Worm (Caenorhabditis elegans) whole organism, early embryonic: ENCODE measurements around the gene F01G10.10.

Experiments used
- B0310.2 ChIP-seq: sonication (generic microtip); optimal IDR thresholded peaks from 2 replicates; lab custom pipeline; 2016; ENCODE audit warnings: mild to moderate bottlenecking, missing genetic modification characterization, missing compliant biosample characterization
- F13C5.2 ChIP-seq: sonication (generic microtip); optimal IDR thresholded peaks from 2 replicates; lab custom pipeline; 2017; ENCODE audit warnings: mild to moderate bottlenecking, missing genetic modification characterization, inconsistent platforms, missing compliant biosample characterization
- aly-1 ChIP-seq: sonication (generic microtip); optimal IDR thresholded peaks from 2 replicates; lab custom pipeline; 2016; ENCODE audit warnings: missing genetic modification characterization, missing compliant biosample characterization
- ama-1 ChIP-seq: fragments of 150-350 bp; optimal IDR thresholded peaks from 2 replicates; lab custom pipeline; 2014
- ceh-13 ChIP-seq: fragments of 200-800 bp; sonication (Bioruptor generic); optimal IDR thresholded peaks from 2 replicates; lab custom pipeline; 2018; ENCODE audit warnings: mild to moderate bottlenecking, missing genetic modification characterization, missing compliant biosample characterization
- ceh-36 ChIP-seq: sonication (generic microtip); optimal IDR thresholded peaks from 2 replicates; lab custom pipeline; 2016; ENCODE audit warnings: missing genetic modification characterization, inconsistent platforms, missing compliant biosample characterization
- ets-7 ChIP-seq: sonication (generic microtip); optimal IDR thresholded peaks from 2 replicates; lab custom pipeline; 2016; ENCODE audit warnings: missing genotype, missing genetic modification characterization, missing compliant biosample characterization
- flt-1 ChIP-seq: fragments of 200-800 bp; sonication (Bioruptor generic); IDR thresholded peaks from 2 replicates; pipeline ENCODE4 v1.3.6; 2022; ENCODE audit warnings: missing genetic modification characterization, missing compliant biosample characterization
- hmbx-1 ChIP-seq: sonication (generic microtip); optimal IDR thresholded peaks from 2 replicates; lab custom pipeline; 2016; ENCODE audit warnings: mild to moderate bottlenecking, missing genetic modification characterization, missing compliant biosample characterization
- hmg-4 ChIP-seq: fragments of 200-800 bp; sonication (Bioruptor generic); optimal IDR thresholded peaks from 2 replicates; lab custom pipeline; 2018; ENCODE audit warnings: mild to moderate bottlenecking, missing genetic modification characterization, missing compliant biosample characterization
- hnd-1 ChIP-seq: sonication (generic microtip); optimal IDR thresholded peaks from 2 replicates; lab custom pipeline; 2016; ENCODE audit warnings: missing genetic modification characterization, missing compliant biosample characterization
- pes-1 ChIP-seq: fragments of 200-800 bp; sonication (Bioruptor generic); IDR thresholded peaks from 2 replicates; pipeline ENCODE4 v1.3.6; 2022; ENCODE audit warnings: missing genetic modification reagents, missing genetic modification characterization, missing compliant biosample characterization
- scrt-1 ChIP-seq: fragments of 200-800 bp; sonication (Bioruptor generic); IDR thresholded peaks from 2 replicates; pipeline ENCODE4 v1.3.6; 2022; ENCODE audit warnings: missing genetic modification characterization, missing compliant biosample characterization
- sea-1 ChIP-seq: fragments of 200-800 bp; sonication (Bioruptor generic); conservative IDR thresholded peaks from 2 replicates; pipeline ENCODE4 v1.3.6; 2022; ENCODE audit warnings: missing genetic modification characterization, missing compliant biosample characterization
- tbx-11 ChIP-seq: fragments of 200-800 bp; sonication (Bioruptor generic); IDR thresholded peaks from 2 replicates; pipeline ENCODE4 v1.3.6; 2022; ENCODE audit warnings: missing genetic modification characterization, missing compliant biosample characterization
- tbx-37 ChIP-seq: fragments of 200-800 bp; sonication (Bioruptor generic); conservative IDR thresholded peaks from 2 replicates; pipeline ENCODE4 v1.3.6; 2022; ENCODE audit warnings: missing genetic modification reagents, missing genetic modification characterization, missing compliant biosample characterization
- tra-4 ChIP-seq: sonication (generic microtip); optimal IDR thresholded peaks from 2 replicates; lab custom pipeline; 2017; ENCODE audit warnings: missing genetic modification characterization, missing compliant biosample characterization

The F01G10.10 gene

DNA sequence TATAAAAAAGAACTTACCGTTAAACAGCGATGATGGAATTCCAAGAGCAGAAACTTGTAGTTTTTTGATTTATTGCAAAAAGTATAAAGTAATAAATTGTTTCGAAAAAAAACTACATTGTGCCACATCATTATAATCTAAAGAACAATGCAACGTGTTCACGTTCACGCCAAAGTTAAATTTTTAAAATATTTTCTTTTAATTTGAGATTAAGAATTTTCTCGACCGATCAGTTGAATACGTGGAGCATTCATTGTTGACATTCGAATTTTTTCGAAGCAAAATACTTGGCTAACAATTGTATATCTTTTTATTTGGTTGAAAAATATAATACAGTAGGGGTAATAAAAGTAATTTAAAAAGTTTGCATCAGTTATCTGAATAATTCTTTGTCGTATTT, 15.0 kb upstream of the F01G10.10 start, which contains the start of gene F01G10.5:
TSS of gene F01G10.5 (minus strand) at position 101 of the 400 bp plus-strand sequence.
- no peak for TF ChIP-seq ama-1 (lab: Kevin White, UChicago)
- no peak for TF ChIP-seq hnd-1 (tag; lab: Kevin White, UChicago)
- no peak for TF ChIP-seq F13C5.2 (tag; lab: Kevin White, UChicago)
- no peak for TF ChIP-seq hmg-4 (GFP tag; lab: Kevin White, UChicago)
- no peak for TF ChIP-seq tra-4
- TF ChIP-seq tbx-37 (GFP tag; lab: Robert Waterston, UW): no peak
- TF ChIP-seq hmbx-1 (tag; lab: Kevin White, UChicago): no peak
- TF ChIP-seq pes-1 (GFP tag; lab: Robert Waterston, UW): no peak
- TF ChIP-seq scrt-1: no peak
- TF ChIP-seq sea-1 (GFP tag; lab: Robert Waterston, UW): no peak
- TF ChIP-seq ceh-13: no peak
- TF ChIP-seq flt-1 (GFP tag; lab: Robert Waterston, UW): no peak
- no peak for TF ChIP-seq B0310.2 (tag; lab: Kevin White, UChicago)
- TF ChIP-seq ceh-36 (tag; lab: Kevin White, UChicago): no peak

DNA sequence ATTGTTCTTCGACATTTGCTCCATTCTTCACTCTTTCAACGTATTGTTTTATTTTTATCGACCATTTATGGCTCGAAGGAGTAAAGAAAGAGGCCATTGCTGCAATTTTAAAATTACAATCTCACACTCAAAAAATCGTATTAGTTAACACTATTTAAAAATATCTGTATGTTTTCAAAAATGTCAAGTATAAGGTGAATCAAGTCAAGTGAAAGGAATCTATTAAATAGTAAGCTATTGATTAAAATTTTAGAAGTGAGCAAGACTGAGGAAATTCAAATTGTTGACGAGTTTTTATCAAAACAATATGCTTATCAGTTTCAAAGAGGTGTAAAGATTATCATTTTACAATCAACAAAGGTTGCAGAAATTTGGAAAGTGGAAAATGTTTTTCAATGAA, 13.5 kb upstream of the F01G10.10 start, which contains the start of gene F01G10.4:
TSS of gene F01G10.4 (minus strand) at position 101 of the 400 bp plus-strand sequence.
- no peak for TF ChIP-seq scrt-1

DNA sequence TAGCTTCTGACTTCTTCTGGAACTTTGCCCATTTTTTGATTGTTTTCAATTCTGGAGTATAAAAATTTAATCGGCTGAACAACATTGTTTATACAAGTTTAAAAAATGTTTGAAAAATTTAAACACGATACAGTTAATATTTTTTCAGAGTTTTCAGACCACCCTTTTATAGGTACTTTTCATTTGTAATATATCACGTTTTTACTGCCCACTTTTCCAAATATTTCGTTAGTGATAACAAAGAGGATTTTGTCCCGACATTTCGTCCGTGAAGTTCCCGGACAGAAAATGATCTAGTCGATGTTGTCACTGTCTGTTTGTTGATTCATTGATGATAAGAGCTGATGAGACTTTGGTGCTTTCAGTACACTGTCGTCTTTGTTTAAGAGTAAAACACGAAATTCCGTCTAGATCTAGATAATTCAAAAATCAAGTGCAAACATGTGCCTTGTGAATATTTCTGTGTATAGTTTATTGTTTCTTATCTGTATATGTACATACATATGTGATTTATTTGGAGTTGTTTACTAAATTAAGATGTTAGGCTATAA, 10.6 kb upstream of the F01G10.10 start, which contains the start of gene ech-9:
TSS of gene ech-9 (minus strand) at position 51 of the 551 bp plus-strand sequence.
- no peak for TF ChIP-seq tra-4
- no peak for TF ChIP-seq sea-1 (GFP tag; lab: Robert Waterston, UW)
- no peak for TF ChIP-seq ets-7 (tag; lab: Kevin White, UChicago)
- TF ChIP-seq scrt-1: no peak
- no peak for TF ChIP-seq ama-1 (lab: Kevin White, UChicago)
- TF ChIP-seq hmg-4 (GFP tag; lab: Kevin White, UChicago): no peak
- TF ChIP-seq pes-1 (GFP tag; lab: Robert Waterston, UW): no peak
- no peak for TF ChIP-seq ceh-13
- no peak for TF ChIP-seq F13C5.2 (tag; lab: Kevin White, UChicago)
- no peak for TF ChIP-seq ceh-36 (tag; lab: Kevin White, UChicago)
- no peak for TF ChIP-seq hmbx-1 (tag; lab: Kevin White, UChicago)
- no peak for TF ChIP-seq tbx-37 (GFP tag; lab: Robert Waterston, UW)
- no peak for TF ChIP-seq flt-1 (GFP tag; lab: Robert Waterston, UW)
- TF ChIP-seq tbx-11: no peak
- no peak for TF ChIP-seq hnd-1 (tag; lab: Kevin White, UChicago)
- TF ChIP-seq aly-1: no peak
- TF ChIP-seq B0310.2 (tag; lab: Kevin White, UChicago): no peak

- no peak for TF ChIP-seq tra-4
- no peak for TF ChIP-seq tbx-11
- TF ChIP-seq sea-1 (GFP tag; lab: Robert Waterston, UW): no peak
- TF ChIP-seq hmg-4 (GFP tag; lab: Kevin White, UChicago): no peak
- no peak for TF ChIP-seq flt-1 (GFP tag; lab: Robert Waterston, UW)
- no peak for TF ChIP-seq B0310.2 (tag; lab: Kevin White, UChicago)
- no peak for TF ChIP-seq aly-1
- no peak for TF ChIP-seq hmbx-1 (tag; lab: Kevin White, UChicago)
- TF ChIP-seq scrt-1: no peak
- TF ChIP-seq ceh-13: no peak
- no peak for TF ChIP-seq tbx-37 (GFP tag; lab: Robert Waterston, UW)
- no peak for TF ChIP-seq ets-7 (tag; lab: Kevin White, UChicago)
- no peak for TF ChIP-seq hnd-1 (tag; lab: Kevin White, UChicago)
- no peak for TF ChIP-seq F13C5.2 (tag; lab: Kevin White, UChicago)
Measured at ce11 chrIV:10236106-10236505, 9.9 kb upstream of the F01G10.10 start.

DNA sequence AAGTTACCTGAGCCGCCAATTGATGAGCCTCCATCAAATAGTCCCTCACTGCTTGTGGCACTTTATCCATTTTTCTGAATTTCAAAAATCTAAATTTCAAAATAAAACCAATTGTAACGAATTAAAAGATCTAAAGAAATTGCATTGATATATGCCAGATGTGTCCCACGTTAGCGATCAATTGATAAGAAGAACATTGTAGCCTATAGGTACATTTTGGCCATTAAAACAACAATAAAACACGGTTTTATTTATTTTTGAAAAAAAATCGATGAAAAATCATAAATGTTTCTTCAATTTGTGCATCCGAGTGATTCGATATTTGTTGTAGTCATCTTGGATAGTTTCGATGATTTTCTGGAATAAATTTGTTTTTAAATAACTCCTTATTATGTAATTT, 6.9 kb upstream of the F01G10.10 start, which contains the start of gene ech-8:
TSS of gene ech-8 (minus strand) at position 132 of the 400 bp plus-strand sequence.
- TF ChIP-seq tra-4: no peak

DNA sequence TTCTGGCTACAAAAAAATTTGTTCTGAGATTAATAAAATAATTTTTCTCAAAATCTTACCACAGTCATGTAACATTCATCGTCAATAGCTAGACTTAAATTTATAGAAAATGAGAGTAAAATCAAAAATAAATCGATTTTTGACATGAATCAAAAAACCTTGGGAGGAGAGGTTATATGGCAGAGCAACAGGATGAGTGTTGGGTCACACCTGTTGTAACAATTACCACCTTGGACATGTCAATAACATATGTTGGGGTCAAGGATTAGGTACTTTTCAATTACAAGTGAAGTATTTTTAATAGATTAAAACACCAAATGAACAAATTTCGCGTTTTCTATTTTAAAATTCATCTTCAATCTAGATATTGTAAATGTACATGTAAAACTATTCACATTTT, 4.3 kb upstream of the F01G10.10 start, which contains the start of gene lipl-7:
TSS of gene lipl-7 (minus strand) at position 165 of the 400 bp plus-strand sequence.
- TF ChIP-seq aly-1: no peak

DNA sequence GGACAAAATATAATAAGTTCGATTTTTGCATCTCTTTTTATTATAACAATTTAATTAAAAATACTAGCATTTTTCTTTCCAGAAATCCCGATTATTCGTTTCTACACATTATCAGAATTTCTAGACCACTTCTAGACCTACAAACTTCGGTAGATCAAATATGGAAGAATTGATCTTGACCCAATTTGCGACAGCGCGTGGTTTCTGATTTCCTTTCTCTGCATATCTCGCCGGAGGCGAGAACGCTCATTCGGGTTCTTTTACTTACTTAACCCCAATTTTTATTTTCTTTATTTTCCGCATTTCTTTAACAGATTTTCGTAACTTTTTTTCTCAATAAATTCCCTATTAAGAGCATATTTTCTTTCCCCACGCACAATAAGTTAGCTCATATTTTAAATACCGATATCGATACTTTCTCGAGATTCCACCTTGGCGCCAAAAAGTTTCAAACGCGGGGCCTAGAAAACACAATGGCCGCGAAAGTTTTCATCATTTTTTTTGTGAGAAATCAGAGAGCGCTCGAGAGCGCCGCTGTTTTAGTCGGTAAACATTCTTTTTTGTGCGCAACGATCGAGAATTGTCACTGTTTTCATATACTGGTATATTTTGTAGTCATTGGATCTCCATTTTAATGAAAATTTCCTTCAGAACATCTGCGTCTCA, 3.4 kb upstream of the F01G10.10 start:
- TF ChIP-seq F13C5.2 (tag; lab: Kevin White, UChicago) (no peak), aly-1 (no peak), hmg-4 (GFP tag; lab: Kevin White, UChicago) (no peak), B0310.2 (tag; lab: Kevin White, UChicago) (no peak), ama-1 (lab: Kevin White, UChicago) (no peak), hmbx-1 (tag; lab: Kevin White, UChicago) (no peak)

DNA sequence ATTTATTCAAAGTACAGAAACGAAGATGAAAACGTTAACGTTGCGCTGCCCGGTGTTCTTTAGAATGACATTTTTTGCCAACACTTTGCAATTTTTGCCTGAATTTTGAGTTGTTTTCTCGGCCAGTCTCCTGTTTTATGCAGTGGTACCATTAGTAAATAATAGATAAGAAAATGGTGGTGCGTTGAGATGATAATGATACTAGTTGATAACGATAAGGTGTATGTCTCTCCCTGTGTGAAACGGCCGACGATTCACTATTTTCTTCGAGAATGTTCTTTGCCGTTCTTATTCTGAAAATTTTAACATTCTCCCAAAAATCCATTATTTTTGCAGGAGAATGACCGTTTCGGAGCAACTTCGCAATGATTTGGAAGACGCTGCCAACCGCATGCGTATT, 2.7 kb upstream of the F01G10.10 start, which contains the start of gene tkt-1:
TSS of gene tkt-1 (plus strand) at position 337 of the 400 bp plus-strand sequence.
- TF ChIP-seq scrt-1 (no peak), tbx-11 (no peak), hmg-4 (GFP tag; lab: Kevin White, UChicago) (no peak), hmbx-1 (tag; lab: Kevin White, UChicago) (no peak), B0310.2 (tag; lab: Kevin White, UChicago) (no peak), F13C5.2 (tag; lab: Kevin White, UChicago) (no peak), aly-1 (no peak), ets-7 (tag; lab: Kevin White, UChicago) (no peak), ceh-13 (no peak), sea-1 (GFP tag; lab: Robert Waterston, UW) (no peak)
